Comparison of ENCODE assay signal across 3 fruit fly cellular contexts in the genomic region with DNA sequence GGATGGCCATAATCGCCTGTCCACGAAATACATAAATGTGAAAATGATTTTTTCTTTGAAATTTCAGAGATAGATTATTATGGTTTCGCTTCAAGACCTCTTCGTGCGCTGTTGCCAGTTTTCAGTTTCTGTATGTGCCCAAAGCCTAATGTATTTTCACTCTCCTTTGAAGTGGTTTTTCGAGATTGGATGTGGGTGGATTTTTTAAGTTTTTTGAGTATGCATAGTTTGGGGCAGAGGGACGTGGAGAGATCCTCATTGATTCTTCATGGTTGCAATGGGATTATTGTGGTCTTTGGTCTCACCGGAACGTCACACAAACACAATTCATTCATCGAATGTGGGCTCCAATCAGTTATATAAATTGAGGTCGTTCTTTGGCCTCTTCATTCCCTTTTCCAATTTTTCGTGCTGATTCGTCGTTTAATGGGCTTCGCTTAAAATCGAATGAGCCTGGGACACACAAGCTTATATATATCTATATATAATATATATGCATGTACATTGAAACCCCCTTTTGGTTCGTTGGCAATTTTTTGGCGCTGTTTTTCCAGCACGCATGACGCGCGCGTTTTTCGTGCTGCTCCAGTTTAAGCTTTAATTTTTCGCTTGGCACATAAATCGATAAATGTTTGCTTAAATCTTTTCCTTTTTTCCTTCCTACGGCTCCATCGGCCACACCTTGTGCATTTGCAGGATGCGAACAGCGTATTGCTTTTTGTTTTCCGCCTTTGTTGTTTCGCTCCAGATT.
A peak's percentile ranks its signal among the peaks of the same experiment; 100 is the strongest.
TF ChIP-seq lines count a peak whose summit lies in the region.

No protein-coding gene starts in this region.

- TF ChIP-seq CTCF in whole organism, embryonic (GFP tag; optimal IDR thresholded peaks at IDR 0.05; lab: Kevin White, UChicago), result no peak

TF ChIP-seq in whole organism, adult, 20 proteins besides CTCF, POLR2A, EP300 and RAD21:
- TF ChIP-seq CG7101 (tag; optimal IDR thresholded peaks at IDR 0.05; lab: Kevin White, UChicago) (no peak), CG12768 (GFP tag; optimal IDR thresholded peaks at IDR 0.05; lab: Kevin White, UChicago) (no peak), tj (GFP tag; optimal IDR thresholded peaks at IDR 0.05; lab: Kevin White, UChicago) (peak; percentile 54), bab1 (GFP tag; optimal IDR thresholded peaks at IDR 0.05; lab: Kevin White, UChicago) (no peak), Mnt (GFP tag; optimal IDR thresholded peaks at IDR 0.05; lab: Kevin White, UChicago) (no peak), toe (GFP tag; optimal IDR thresholded peaks at IDR 0.05; lab: Kevin White, UChicago) (no peak), cic (GFP tag; optimal IDR thresholded peaks at IDR 0.05; lab: Kevin White, UChicago) (no peak)

TF ChIP-seq in whole organism, embryonic, 481 proteins besides CTCF, POLR2A, EP300 and RAD21 (continues in another document):
- TF ChIP-seq Med (GFP tag; lab: Kevin White, UChicago), result peak; percentile 54
- TF ChIP-seq CG6272 (GFP tag; IDR thresholded peaks at IDR 0.05; lab: Robert Waterston, UW), result no peak
- TF ChIP-seq Usf (GFP tag; optimal IDR thresholded peaks at IDR 0.05; lab: Kevin White, UChicago), result no peak
- no peak for TF ChIP-seq NC2α (GFP tag; optimal IDR thresholded peaks at IDR 0.05; lab: Kevin White, UChicago)
- 0 out of 2 replicates have a peak, but pooled peaks have one; percentile 12 for TF ChIP-seq seq (GFP tag; IDR thresholded peaks at IDR 0.05; lab: Robert Waterston, UW)
- peak; percentile 68 for TF ChIP-seq Blimp-1 (GFP tag; optimal IDR thresholded peaks at IDR 0.05; lab: Kevin White, UChicago)
- peak; percentile 100 for TF ChIP-seq CG3407 (GFP tag; optimal IDR thresholded peaks at IDR 0.05; lab: Kevin White, UChicago)
- peak; percentile 50; the same call in 1 of the 3 replicates for TF ChIP-seq sr (GFP tag; IDR thresholded peaks at IDR 0.05; lab: Robert Waterston, UW)
- TF ChIP-seq otp (GFP tag; IDR thresholded peaks at IDR 0.05; lab: Robert Waterston, UW), result no peak
- TF ChIP-seq gsb-n (tag; optimal IDR thresholded peaks at IDR 0.05; lab: Kevin White, UChicago), result peak; percentile 0
- TF ChIP-seq Adf1 (GFP tag; IDR thresholded peaks at IDR 0.05; lab: Robert Waterston, UW), result no peak
- TF ChIP-seq chinmo (GFP tag; IDR thresholded peaks at IDR 0.05; lab: Robert Waterston, UW; ENCODE audit: partially characterized antibody), result 0 out of 4 replicates have a peak, but pooled peaks have one; percentile 31
- peak; percentile 92 for TF ChIP-seq CG8359 (GFP tag; optimal IDR thresholded peaks at IDR 0.05; lab: Kevin White, UChicago; ENCODE audit: borderline replicate concordance)
- no peak for TF ChIP-seq CG31441 (GFP tag; IDR thresholded peaks at IDR 0.05; lab: Robert Waterston, UW)
- no peak for TF ChIP-seq vvl (GFP tag; IDR thresholded peaks at IDR 0.05; lab: Robert Waterston, UW)
- no peak for TF ChIP-seq CG9797 (GFP tag; optimal IDR thresholded peaks at IDR 0.05; lab: Kevin White, UChicago)
- no peak for TF ChIP-seq CG10209 (GFP tag; optimal IDR thresholded peaks at IDR 0.05; lab: Kevin White, UChicago)
- TF ChIP-seq onecut (GFP tag; IDR thresholded peaks at IDR 0.05; lab: Robert Waterston, UW), result peak; percentile 36
- TF ChIP-seq tll (GFP tag; optimal IDR thresholded peaks at IDR 0.05; lab: Kevin White, UChicago), result no peak
- no peak for TF ChIP-seq CG5953 (GFP tag; IDR thresholded peaks at IDR 0.05; lab: Robert Waterston, UW)
- TF ChIP-seq BtbVII (GFP tag; optimal IDR thresholded peaks at IDR 0.05; lab: Kevin White, UChicago), result no peak
- TF ChIP-seq CG18764 (GFP tag; optimal IDR thresholded peaks at IDR 0.05; lab: Kevin White, UChicago), result no peak
- no peak for TF ChIP-seq ham (GFP tag; IDR thresholded peaks at IDR 0.05; lab: Robert Waterston, UW)
- TF ChIP-seq Gug (GFP tag; IDR thresholded peaks at IDR 0.05; lab: Robert Waterston, UW), result no peak
- no peak for TF ChIP-seq CG1529 (GFP tag; optimal IDR thresholded peaks at IDR 0.05; lab: Kevin White, UChicago)
- TF ChIP-seq stc (GFP tag; IDR thresholded peaks at IDR 0.05; lab: Robert Waterston, UW), result no peak
- peak; percentile 65 for TF ChIP-seq oc (tag; optimal IDR thresholded peaks at IDR 0.05; lab: Kevin White, UChicago)
- TF ChIP-seq Dfd (GFP tag; optimal IDR thresholded peaks at IDR 0.05; lab: Kevin White, UChicago), result no peak
- TF ChIP-seq caup (GFP tag; optimal IDR thresholded peaks at IDR 0.05; lab: Kevin White, UChicago; ENCODE audit: severe bottlenecking), result no peak
- no peak for TF ChIP-seq CG10565 (GFP tag; optimal IDR thresholded peaks at IDR 0.05; lab: Kevin White, UChicago)
- TF ChIP-seq CG18619 (GFP tag; optimal IDR thresholded peaks at IDR 0.05; lab: Kevin White, UChicago), result no peak
- TF ChIP-seq CG7963 (GFP tag; IDR thresholded peaks at IDR 0.05; lab: Robert Waterston, UW; ENCODE audit: partially characterized antibody), result no peak
- TF ChIP-seq lov (optimal IDR thresholded peaks at IDR 0.05; lab: Kevin White, UChicago), result no peak
- no peak for TF ChIP-seq lov (GFP tag; IDR thresholded peaks at IDR 0.05; lab: Robert Waterston, UW)
- TF ChIP-seq Fer3 (tag; optimal IDR thresholded peaks at IDR 0.05; lab: Kevin White, UChicago), result no peak
- TF ChIP-seq CG9876 (GFP tag; optimal IDR thresholded peaks at IDR 0.05; lab: Kevin White, UChicago), result no peak
- peak in 1 of 2 experiments; percentile 36 for TF ChIP-seq Pdp1 (GFP tag; optimal IDR thresholded peaks at IDR 0.05; lab: Kevin White, UChicago)
- no peak for TF ChIP-seq Meics (GFP tag; optimal IDR thresholded peaks at IDR 0.05; lab: Kevin White, UChicago)

TF ChIP-seq in whole organism, prepupa, 60 proteins besides CTCF, POLR2A, EP300 and RAD21:
- TF ChIP-seq Sox102F (GFP tag; optimal IDR thresholded peaks at IDR 0.05; lab: Kevin White, UChicago) (no peak), CG11762 (GFP tag; optimal IDR thresholded peaks at IDR 0.05; lab: Kevin White, UChicago; ENCODE audit: insufficient read depth) (no peak), CG16779 (tag; optimal IDR thresholded peaks at IDR 0.05; lab: Kevin White, UChicago) (no peak), fd59A (GFP tag; optimal IDR thresholded peaks at IDR 0.05; lab: Kevin White, UChicago) (no peak), Eip75B (GFP tag; optimal IDR thresholded peaks at IDR 0.05; lab: Kevin White, UChicago) (no peak), CG3919 (GFP tag; optimal IDR thresholded peaks at IDR 0.05; lab: Kevin White, UChicago) (no peak), svp (GFP tag; lab: Kevin White, UChicago) (peak; percentile 77), CG15336 (GFP tag; IDR thresholded peaks at IDR 0.05; lab: Robert Waterston, UW) (0 out of 2 replicates have a peak, but pooled peaks have one; percentile 15), CG32006 (GFP tag; optimal IDR thresholded peaks at IDR 0.05; lab: Kevin White, UChicago) (no peak), acj6 (GFP tag; optimal IDR thresholded peaks at IDR 0.05; lab: Kevin White, UChicago) (no peak), CG4318 (GFP tag; optimal IDR thresholded peaks at IDR 0.05; lab: Kevin White, UChicago) (no peak), CG6792 (GFP tag; optimal IDR thresholded peaks at IDR 0.05; lab: Kevin White, UChicago) (no peak), CG1621 (tag; optimal IDR thresholded peaks at IDR 0.05; lab: Kevin White, UChicago) (no peak), CG11902 (GFP tag; optimal IDR thresholded peaks at IDR 0.05; lab: Kevin White, UChicago) (no peak), CG34406 (GFP tag; optimal IDR thresholded peaks at IDR 0.05; lab: Kevin White, UChicago) (no peak)
